Worm (Caenorhabditis elegans): ENCODE results near the gene F54E7.6.

The F54E7.6 gene

DNA sequence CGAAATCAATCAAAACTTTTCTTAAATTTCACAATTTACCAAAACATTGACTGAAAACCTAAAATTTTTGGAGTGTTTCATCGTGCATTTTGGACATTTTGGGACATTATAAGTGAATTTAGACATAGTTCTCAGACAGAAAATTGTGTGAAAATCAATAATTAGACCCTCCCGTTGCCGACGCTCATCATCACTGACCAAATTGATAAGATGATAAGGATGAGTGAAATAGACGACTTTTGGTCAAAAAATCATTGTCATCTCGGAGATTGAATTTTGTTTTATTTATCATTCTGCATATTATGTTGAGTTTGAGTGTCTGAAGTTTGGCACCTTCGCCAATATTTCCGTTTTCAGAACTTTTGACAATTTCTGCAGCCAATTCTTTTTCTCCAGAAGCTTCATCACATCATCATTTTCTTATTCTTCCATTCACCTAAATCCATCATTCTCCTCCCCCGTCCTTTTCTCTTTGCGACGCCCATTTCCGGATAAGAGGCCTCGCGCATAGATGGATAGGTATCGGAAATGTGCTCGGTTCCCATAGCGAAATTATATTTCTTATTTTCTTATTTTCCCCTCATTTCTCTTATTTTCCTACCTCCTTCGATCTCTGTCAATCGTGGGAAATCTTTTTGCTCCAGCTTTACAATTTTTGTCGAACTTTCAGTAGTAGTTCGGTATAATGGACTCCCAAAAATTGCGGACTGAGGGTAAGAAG is 49.1 kb downstream of the F54E7.6 start, which contains the start of gene bas-1:
Gene bas-1, plus strand, starts transcription at position 671 of the 721 bp plus-strand sequence.
- TF ChIP-seq nhr-2 (tag; optimal IDR thresholded peaks at IDR 0.05) (no peak), ham-2 (GFP tag; optimal IDR thresholded peaks at IDR 0.05) (no peak), nhr-237 (tag; optimal IDR thresholded peaks at IDR 0.05) (no peak), sem-2 (GFP tag; optimal IDR thresholded peaks at IDR 0.05) (no peak), lin-32 (GFP tag; optimal IDR thresholded peaks at IDR 0.05) (no peak), nhr-28 (tag; optimal IDR thresholded peaks at IDR 0.05) (no peak), ceh-43 (GFP tag; optimal IDR thresholded peaks at IDR 0.05) (no peak), pha-4 (tag; optimal IDR thresholded peaks at IDR 0.05) (no peak), M03D4.4 (tag; optimal IDR thresholded peaks at IDR 0.05) (no peak), ceh-39 (tag; optimal IDR thresholded peaks at IDR 0.05) (no peak), ztf-11 (tag; optimal IDR thresholded peaks at IDR 0.05) (no peak), nhr-12 (tag; optimal IDR thresholded peaks at IDR 0.05) (no peak), elt-1 (tag; optimal IDR thresholded peaks at IDR 0.05; ENCODE audit: borderline replicate concordance, insufficient read depth) (no peak), snpc-4 (tag; optimal IDR thresholded peaks at IDR 0.05) (no peak)

DNA sequence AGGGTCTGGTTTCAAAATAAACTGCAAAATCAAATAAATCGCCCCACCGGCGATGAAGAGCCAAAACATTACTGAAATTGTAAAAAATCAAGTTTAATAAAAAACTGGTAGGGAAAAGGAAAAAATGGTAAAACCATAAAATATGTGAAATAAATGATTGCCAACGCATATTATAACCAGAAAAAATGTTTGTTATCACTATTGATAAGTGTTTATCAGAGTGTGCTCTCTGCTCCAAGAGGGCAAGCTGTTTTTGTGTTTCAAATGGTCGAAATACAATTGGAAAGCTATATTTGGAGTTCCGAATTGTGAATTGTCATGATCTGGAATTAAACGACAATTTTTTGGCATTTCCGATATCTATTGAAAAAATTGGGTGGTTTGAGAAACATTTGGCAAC is 50.6 kb downstream of the F54E7.6 start, which contains the start of gene C05D2.8:
Gene C05D2.8, minus strand, starts transcription at position 71 of the 400 bp plus-strand sequence.
- TF ChIP-seq mab-5 (tag; optimal IDR thresholded peaks at IDR 0.05) (no peak), unc-120 (tag; optimal IDR thresholded peaks at IDR 0.05; ENCODE audit: poor library complexity, severe bottlenecking) (no peak), lin-32 (GFP tag; optimal IDR thresholded peaks at IDR 0.05) (no peak), nhr-76 (tag; optimal IDR thresholded peaks at IDR 0.05) (no peak), tbx-8 (GFP tag; optimal IDR thresholded peaks at IDR 0.05) (no peak), mls-2 (tag; optimal IDR thresholded peaks at IDR 0.05) (no peak), elt-1 (tag; optimal IDR thresholded peaks at IDR 0.05; ENCODE audit: borderline replicate concordance, insufficient read depth) (no peak)
